Fruit fly (Drosophila melanogaster) S2 (cell line): Measurements from ENCODE around the gene Notum.

Experiments
- CG8478 ChIP-seq: fragments of >200 bp; optimal IDR thresholded peaks from 2 replicates; lab custom pipeline; 2018
- CTCF ChIP-seq, 2 experiments: fragments of >200 bp; optimal IDR thresholded peaks; 2 replicates each; lab custom pipeline; 2018

Notum gene

DNA sequence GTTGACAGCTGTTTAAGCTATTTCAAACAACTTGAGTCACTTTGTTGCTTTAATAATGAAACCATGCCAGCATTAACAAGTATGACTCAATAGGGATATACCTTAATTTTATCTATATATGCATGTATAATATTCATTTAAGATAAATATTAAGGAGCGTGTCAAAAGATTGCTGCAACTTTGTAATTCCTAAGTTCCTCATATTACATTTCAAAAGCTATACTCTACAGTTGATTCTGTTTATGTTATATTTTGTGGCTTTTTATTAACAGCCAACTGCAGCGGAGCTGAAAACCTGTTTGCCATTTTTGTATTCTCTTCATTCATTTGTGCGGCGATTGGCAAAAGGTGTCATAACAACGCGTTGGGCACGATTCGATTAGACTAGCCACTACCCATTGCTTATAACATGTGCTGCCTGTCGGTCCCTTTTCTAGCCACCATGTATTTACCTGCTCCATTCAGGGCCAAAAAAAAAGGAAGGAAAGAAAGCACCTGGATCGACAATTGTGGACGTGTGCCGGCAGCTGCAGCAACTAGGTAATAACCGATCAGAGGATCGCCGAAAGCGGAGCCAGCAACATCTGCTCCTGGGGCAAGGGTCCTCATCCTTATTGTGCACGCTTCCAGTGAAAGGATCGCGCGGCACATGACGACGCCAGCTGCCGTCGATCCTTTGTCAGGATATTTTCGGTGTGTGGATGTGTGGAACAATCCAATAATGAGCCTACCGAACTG, 25.6 kb downstream of the Notum start:
- TF ChIP-seq CTCF (optimal IDR thresholded peaks at IDR 0.05; lab: Kevin White, UChicago) (no peak), CG8478 (lab: Kevin White, UChicago) (no peak)

DNA sequence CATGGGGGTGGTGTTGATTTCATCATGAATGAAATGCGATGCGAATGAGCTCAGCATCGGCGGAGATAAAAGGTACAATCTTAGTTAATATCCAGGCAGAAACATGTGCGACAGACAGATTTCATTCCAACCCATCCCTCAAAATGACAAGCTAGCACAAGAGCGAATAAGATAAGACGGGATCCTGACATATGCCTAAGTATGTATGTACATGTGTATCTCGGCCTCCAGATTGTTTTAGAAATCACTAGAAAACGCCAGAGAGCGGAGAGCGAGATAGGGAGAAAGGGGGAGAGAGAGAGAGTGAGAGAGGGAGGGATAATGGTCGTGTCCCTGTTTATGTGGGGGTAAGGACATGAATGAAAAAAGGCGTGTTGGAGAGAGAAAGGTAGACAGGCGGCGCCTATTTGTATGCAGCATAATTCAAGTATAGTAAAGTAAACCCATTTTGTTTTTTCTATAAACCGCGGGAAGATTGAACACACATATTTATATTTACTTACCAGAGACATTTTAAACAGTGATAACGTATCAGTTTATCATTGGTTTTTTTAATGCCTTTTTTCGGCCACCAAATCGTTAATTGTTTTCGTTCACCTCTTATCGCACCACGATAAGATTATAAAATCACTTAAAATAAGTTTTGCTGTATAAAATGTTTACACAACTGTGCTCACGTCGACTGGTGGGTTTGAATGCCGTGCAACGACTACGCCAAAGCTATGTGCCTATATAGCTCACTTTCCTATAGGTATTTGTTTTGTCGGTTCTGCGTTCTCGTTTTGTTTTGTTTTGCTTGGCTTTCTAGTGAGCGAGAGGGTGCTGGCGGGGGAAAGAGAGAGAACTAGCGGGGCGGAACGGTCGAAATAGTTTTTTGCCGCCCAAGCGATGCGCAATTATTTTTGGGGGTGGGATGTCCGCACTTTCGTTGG, 26.9 kb downstream of the Notum start:
- TF ChIP-seq CG8478 (lab: Kevin White, UChicago) (no peak), CTCF (optimal IDR thresholded peaks at IDR 0.05; lab: Kevin White, UChicago) (peak in 1 of 2 experiments; percentile 13)

DNA sequence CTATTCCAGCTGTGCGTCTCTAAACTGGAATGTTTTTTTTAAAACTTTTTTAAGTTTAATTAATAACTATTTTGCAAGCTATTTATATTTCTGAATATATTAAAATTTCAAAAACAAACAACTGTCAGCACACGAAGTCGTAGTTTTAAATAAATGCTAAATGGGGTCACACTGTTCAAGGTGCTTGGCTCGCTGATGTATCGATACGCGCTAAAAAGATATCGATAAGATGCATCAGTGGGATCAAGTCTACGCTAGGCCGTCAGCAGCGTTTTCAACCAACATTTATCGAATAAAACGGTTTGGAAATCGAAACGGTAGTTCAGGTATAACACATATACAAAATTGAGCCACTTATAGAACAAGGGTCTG, 27.6 kb downstream of the Notum start, which contains the start of gene Diap1:
Gene Diap1, minus strand, starts transcription at position 148 of the 372 bp plus-strand sequence.
- TF ChIP-seq CTCF (optimal IDR thresholded peaks at IDR 0.05; lab: Kevin White, UChicago) (peak; percentile 72), CG8478 (lab: Kevin White, UChicago) (no peak)

DNA sequence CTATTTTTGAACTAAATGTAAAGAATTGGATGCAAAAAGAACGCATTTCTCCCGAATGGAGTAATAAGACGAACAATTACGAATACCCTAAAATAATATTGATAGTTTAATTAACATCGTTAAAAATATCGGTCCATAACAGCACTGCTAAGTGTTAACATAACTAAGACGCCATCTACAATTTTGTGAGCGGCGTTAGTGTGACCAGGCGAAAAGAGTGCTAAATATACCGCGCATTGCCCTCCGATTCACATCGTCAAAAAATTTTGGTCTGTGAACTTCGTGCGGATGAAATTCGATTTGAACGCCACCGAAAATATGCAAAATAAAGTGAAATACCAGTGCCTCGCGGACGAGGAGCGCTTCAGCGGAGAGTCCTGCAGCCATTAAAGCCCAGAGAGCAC, 28.4 kb downstream of the Notum start, which contains the start of gene Mbs:
Gene Mbs, plus strand, starts transcription at position 241 of the 404 bp plus-strand sequence.
- TF ChIP-seq CTCF (optimal IDR thresholded peaks at IDR 0.05; lab: Kevin White, UChicago), result peak; percentile 92
- TF ChIP-seq CG8478 (lab: Kevin White, UChicago), result no peak

DNA sequence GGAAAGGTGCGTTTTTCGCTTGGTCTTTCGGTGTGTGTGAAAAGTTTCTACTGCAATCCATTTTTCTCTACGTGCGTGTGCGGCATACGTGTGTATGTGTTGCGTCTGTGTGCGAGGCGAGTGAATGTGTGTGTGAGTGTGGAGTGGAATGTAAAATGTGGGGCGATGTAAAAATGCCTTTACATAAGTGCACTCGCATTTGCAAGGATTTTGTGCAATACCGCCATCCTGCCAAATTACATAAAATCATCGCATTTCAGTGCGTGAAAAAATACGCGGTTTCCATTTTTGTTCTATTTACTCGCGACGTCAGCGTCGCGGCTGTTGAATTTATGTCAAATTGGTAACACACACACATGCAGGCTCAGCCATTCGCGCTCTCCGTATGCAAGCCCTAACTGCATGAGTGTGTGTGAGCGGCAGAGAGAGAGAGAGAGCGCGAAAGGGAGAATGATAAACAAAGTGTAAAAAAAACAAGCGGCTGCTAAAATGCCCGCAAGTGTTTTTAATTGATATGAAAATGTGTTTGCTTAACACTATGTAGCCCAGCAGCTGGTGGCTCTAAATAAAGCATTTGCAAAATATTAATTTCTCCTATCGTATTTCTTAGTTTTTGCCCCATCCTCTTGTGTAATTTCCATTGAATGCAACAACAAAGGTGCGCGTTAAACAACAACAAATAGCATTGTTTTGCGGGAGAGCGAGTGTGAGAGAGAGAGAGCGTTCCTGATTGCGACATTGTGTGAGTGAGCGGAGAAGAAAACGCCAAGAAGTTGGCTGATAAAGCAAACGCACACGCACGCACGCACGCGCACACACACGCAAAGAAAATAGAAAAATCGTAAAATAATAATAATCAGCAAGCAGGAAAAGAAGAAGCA, 29.1 kb downstream of the Notum start:
- TF ChIP-seq CG8478 (lab: Kevin White, UChicago) (peak; percentile 19), CTCF (optimal IDR thresholded peaks at IDR 0.05; lab: Kevin White, UChicago) (no peak)

DNA sequence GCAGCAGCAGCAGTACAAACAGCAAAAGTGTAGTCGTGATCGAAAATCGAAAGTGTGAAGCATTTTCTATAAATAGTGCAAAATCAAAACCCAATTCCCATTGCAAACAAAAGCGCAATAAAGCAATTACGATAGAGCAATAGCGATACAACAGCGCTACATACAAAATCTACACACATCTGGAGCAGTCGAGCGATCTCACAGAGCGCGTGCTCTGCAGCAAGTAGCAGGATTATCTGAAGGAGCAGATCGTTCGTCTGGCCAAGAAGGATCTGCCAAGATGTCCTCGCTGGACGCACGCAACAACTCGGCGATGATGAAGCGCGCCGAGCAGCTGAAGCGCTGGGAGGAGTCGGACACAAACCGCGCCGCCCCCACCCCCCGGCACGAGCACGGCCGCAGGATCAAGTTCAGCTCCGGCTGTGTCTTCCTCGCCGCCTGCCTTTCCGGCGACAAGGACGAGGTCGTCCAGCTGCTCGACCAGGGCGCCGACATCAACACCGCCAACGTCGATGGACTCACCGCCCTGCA, 29.8 kb downstream of the Notum start:
- TF ChIP-seq CG8478 (lab: Kevin White, UChicago) (no peak), CTCF (optimal IDR thresholded peaks at IDR 0.05; lab: Kevin White, UChicago) (no peak)

DNA sequence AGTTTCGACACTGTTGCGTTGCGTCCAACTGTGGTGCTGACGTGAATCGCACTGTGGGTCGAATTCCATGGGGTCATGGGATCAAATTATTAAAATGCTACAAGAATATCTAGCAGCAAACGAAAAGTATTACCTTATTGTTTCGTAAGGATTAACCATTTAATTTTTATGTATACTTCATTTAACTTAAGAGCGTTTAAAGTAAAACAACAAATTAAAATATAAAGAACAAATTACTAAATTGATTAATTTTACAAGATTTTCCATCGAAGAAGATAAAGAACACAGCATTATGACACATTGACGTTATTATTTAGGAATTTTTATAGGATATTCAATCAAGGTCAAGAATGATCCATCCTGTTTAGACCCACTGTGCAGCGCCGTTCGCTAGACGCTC, 30.8 kb downstream of the Notum start:
- TF ChIP-seq CG8478 (lab: Kevin White, UChicago) (no peak), CTCF (optimal IDR thresholded peaks at IDR 0.05; lab: Kevin White, UChicago) (no peak)

DNA sequence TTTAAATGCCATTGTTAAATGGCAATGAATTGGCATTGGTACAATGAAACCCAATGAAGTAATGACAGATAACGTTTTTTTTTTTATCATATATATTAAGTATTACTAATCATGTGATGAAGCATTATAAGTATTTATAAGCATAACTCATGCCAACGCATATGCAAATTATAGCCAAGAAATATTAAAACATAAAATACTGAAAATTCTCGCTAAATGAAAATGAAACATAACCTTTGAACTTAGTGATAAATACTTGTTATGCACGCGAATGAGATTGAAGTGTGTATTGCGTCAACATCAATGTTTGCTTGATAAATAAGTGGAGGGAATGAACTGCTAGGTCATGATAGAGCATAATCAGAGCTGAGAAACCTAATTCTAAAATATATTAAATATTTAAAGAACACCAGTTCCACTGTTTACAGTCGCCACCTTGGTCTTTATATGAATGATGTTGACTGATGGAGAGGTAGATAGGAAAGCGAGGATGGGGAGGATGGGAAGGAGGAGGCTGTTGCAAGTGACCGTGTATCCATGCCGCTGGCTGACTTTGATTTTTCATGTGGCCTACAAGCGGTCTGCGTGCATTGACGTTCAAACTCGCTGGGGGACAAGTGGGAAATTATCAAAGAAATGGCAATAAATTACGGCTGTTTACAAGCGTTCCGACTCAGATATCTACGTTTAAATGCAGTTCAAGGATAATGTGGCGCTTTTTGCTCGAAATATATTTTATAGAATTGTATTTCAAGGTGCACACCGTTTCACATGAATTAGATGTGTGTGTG, 33.0 kb downstream of the Notum start:
- TF ChIP-seq CG8478 (lab: Kevin White, UChicago) (no peak), CTCF (optimal IDR thresholded peaks at IDR 0.05; lab: Kevin White, UChicago) (no peak)

DNA sequence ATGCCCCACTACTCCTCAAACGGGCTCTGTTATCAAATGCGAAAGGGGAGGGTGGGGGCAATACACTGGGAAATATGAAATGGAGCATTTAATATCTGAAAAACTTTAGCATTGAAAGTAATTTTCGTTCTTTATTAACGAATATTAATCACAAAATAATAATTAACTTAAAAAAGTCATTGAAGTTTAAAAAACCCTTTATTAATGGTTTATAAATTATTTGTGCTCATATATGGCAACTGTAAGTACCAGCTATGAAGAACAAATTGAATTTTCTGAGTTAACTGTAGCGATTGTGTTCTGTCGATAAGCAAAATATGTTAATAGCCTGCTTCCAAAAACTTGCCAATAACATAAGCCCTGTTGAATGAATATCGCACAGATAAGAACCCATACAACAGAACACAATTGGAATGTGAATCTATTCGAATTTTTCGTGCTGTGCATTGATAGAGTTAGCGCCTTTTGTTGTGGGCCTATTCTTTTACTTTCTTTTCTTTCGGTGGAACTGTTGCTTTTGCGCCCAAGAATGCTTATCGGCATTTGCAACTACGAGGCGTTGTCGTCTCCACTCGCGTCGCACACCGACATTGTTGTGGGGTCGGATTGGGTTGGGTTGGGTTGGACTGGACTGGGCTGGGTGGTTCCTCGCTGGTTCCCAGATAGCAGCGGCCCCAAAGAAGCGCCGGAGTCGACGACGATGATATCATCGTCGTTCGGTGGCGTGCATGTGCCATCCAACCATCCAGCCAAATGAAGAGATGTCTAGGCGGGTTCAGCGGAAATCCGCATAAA, 37.7 kb downstream of the Notum start:
- TF ChIP-seq CG8478 (lab: Kevin White, UChicago), result no peak
- no peak for TF ChIP-seq CTCF (optimal IDR thresholded peaks at IDR 0.05; lab: Kevin White, UChicago)

DNA sequence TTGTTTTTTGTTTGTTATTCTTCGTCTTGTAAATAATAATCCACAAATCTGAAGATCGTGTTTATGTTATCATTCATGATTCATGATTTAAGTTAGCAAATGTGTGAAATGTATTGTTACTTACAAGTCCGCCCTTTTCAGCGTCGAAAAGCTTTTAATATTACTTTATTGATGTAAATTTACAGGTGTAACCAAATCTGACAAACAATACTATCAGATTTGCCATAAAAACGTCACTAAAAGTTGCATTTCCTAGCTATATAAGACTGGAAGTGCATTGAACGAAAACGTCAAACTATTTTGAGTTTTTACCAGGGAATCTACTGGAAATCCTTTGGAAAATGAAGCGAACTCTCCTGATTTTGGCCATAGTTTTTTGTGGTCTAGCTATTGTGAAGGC, 59.0 kb downstream of the Notum start, which contains the start of gene CG33258:
Gene CG33258, plus strand, starts transcription at position 301 of the 400 bp plus-strand sequence.
- TF ChIP-seq CG8478 (lab: Kevin White, UChicago), result no peak
- no peak for TF ChIP-seq CTCF (optimal IDR thresholded peaks at IDR 0.05; lab: Kevin White, UChicago)
